Worm (Caenorhabditis elegans) whole organism, L4 larva: ENCODE data around the gene T28D9.4.

ENCODE experiments used
- F26F4.8 ChIP-seq: fragments of 200-800 bp; sonication (Bioruptor generic); conservative IDR thresholded peaks from 2 replicates; pipeline ENCODE4 v1.3.6; 2022; ENCODE audit warnings: missing genetic modification characterization, missing compliant biosample characterization
- T20F7.1 ChIP-seq: fragments of 200-800 bp; sonication (Bioruptor generic); optimal IDR thresholded peaks from 2 replicates; lab custom pipeline; 2018; ENCODE audit warnings: mild to moderate bottlenecking, missing genetic modification characterization, missing compliant biosample characterization
- T26A8.4 ChIP-seq: fragments of 200-800 bp; sonication (Bioruptor generic); IDR thresholded peaks from 2 replicates; pipeline ENCODE4 v1.3.6; 2022; ENCODE audit warnings: missing genetic modification characterization, missing compliant biosample characterization
- Y105C5A.15 ChIP-seq: fragments of 200-800 bp; sonication (Bioruptor generic); IDR thresholded peaks from 2 replicates; pipeline ENCODE4 v1.3.6; 2022; ENCODE audit warnings: missing genetic modification characterization, missing compliant biosample characterization
- Y5F2A.4 ChIP-seq: fragments of 200-800 bp; sonication (Bioruptor generic); optimal IDR thresholded peaks from 2 replicates; lab custom pipeline; 2018; ENCODE audit warnings: mild to moderate bottlenecking, missing genetic modification characterization, missing compliant biosample characterization
- Y75B8A.6 ChIP-seq: fragments of 200-800 bp; sonication (Bioruptor generic); IDR thresholded peaks from 2 replicates; pipeline ENCODE4 v1.3.6; 2022; ENCODE audit warnings: missing genetic modification reagents, missing genetic modification characterization, missing compliant biosample characterization
- aha-1 ChIP-seq: fragments of 150-350 bp; peaks from one replicate; lab custom pipeline; 2014; ENCODE audit warnings: missing biosample characterization, missing genetic modification characterization
- attf-4 ChIP-seq: sonication (generic microtip); optimal IDR thresholded peaks from 3 replicates; lab custom pipeline; 2017; ENCODE audit warnings: missing biosample characterization, missing genetic modification characterization
- ceh-44 ChIP-seq: fragments of 200-800 bp; sonication (Bioruptor generic); IDR thresholded peaks from 2 replicates; pipeline ENCODE4 v1.3.6; 2022; ENCODE audit warnings: missing genetic modification reagents, missing genetic modification characterization, missing compliant biosample characterization
- ceh-82 ChIP-seq: sonication (generic microtip); optimal IDR thresholded peaks from 2 replicates; lab custom pipeline; 2017; ENCODE audit warnings: missing biosample characterization, missing genetic modification characterization
- ces-1 ChIP-seq: fragments of 150-350 bp; sonication (generic microtip); optimal IDR thresholded peaks from 4 replicates; lab custom pipeline; 2014; ENCODE audit warnings: missing biosample characterization, missing genetic modification reagents, missing genetic modification characterization
- daf-16 ChIP-seq, 3 experiments: sonication (generic microtip); optimal IDR thresholded peaks; 2 replicates each; lab custom pipeline; 2016 to 2017; ENCODE audit warnings: missing genetic modification characterization in 3 of 3, missing genetic modification reagents in 3 of 3, mild to moderate bottlenecking in 2 of 3, missing compliant biosample characterization in 2 of 3, missing biosample characterization in 1 of 3, moderate library complexity in 1 of 3
- daf-8 ChIP-seq: fragments of 200-800 bp; sonication (Bioruptor generic); IDR thresholded peaks from 2 replicates; pipeline ENCODE4 v1.3.6; 2022; ENCODE audit warnings: missing genetic modification characterization, missing compliant biosample characterization
- dmd-8 ChIP-seq: fragments of 200-800 bp; sonication (Bioruptor generic); IDR thresholded peaks from 2 replicates; pipeline ENCODE4 v1.3.6; 2022; ENCODE audit warnings: missing genetic modification characterization, missing compliant biosample characterization
- dmd-9 ChIP-seq: fragments of 200-800 bp; sonication (Bioruptor generic); IDR thresholded peaks from 2 replicates; pipeline ENCODE4 v1.3.6; 2022; ENCODE audit warnings: missing genetic modification reagents, missing genetic modification characterization, missing compliant biosample characterization
- dpl-1 ChIP-seq: fragments of 150-350 bp; optimal IDR thresholded peaks from 2 replicates; lab custom pipeline; 2014; ENCODE audit warnings: missing biosample characterization, missing genetic modification reagents, missing genetic modification characterization
- fos-1 ChIP-seq: fragments of 150-350 bp; optimal IDR thresholded peaks from 2 replicates; lab custom pipeline; 2014; ENCODE audit warnings: missing biosample characterization, missing genetic modification characterization
- hlh-30 ChIP-seq: sonication (generic microtip); optimal IDR thresholded peaks from 2 replicates; lab custom pipeline; 2017; ENCODE audit warnings: antibody characterized with exemption, mild to moderate bottlenecking, missing genetic modification characterization, missing compliant biosample characterization; ENCODE audit not compliant: insufficient read depth
- lin-15B ChIP-seq: fragments of 150-350 bp; sonication (generic microtip); optimal IDR thresholded peaks from 3 replicates; lab custom pipeline; 2014; ENCODE audit warnings: missing biosample characterization, missing genetic modification characterization
- lin-29 ChIP-seq: fragments of 200-800 bp; sonication (Bioruptor generic); IDR thresholded peaks from 2 replicates; pipeline ENCODE4 v1.3.6; 2022; ENCODE audit warnings: missing genetic modification reagents, missing genetic modification characterization, missing compliant biosample characterization
- lin-38 ChIP-seq: fragments of 200-800 bp; sonication (Bioruptor generic); IDR thresholded peaks from 2 replicates; pipeline ENCODE4 v1.3.6; 2022; ENCODE audit warnings: missing genetic modification reagents, missing genetic modification characterization, missing compliant biosample characterization
- lir-3 ChIP-seq: sonication (generic microtip); optimal IDR thresholded peaks from 2 replicates; lab custom pipeline; 2016; ENCODE audit warnings: mild to moderate bottlenecking, missing genetic modification characterization, missing compliant biosample characterization
- lsy-2 ChIP-seq, 2 experiments: fragments of 150-350 bp in 1 of 2; sonication (generic microtip) in 1 of 2; optimal IDR thresholded peaks; 2 replicates each; lab custom pipeline; 2014 to 2017; ENCODE audit warnings: missing biosample characterization in 2 of 2, missing genetic modification characterization in 2 of 2
- madf-5 ChIP-seq, 2 experiments: fragments of 200-800 bp; sonication (Bioruptor generic); IDR thresholded peaks; 2 replicates each; pipeline ENCODE4 v1.3.6; 2022; ENCODE audit warnings: missing compliant biosample characterization in 2 of 2, missing genetic modification characterization in 2 of 2
- madf-9 ChIP-seq: fragments of 200-800 bp; sonication (Bioruptor generic); conservative IDR thresholded peaks from 2 replicates; pipeline ENCODE4 v1.3.6; 2022; ENCODE audit warnings: missing genetic modification reagents, missing genetic modification characterization, missing compliant biosample characterization
- mep-1 ChIP-seq: fragments of 150-350 bp; sonication (generic microtip); optimal IDR thresholded peaks from 3 replicates; lab custom pipeline; 2014; ENCODE audit warnings: missing biosample characterization, missing genetic modification characterization
- nhr-102 ChIP-seq: sonication (generic microtip); optimal IDR thresholded peaks from 2 replicates; lab custom pipeline; 2016; ENCODE audit warnings: mild to moderate bottlenecking, missing genetic modification characterization, moderate library complexity, missing compliant biosample characterization
- nhr-11 ChIP-seq: fragments of 150-350 bp; optimal IDR thresholded peaks from 2 replicates; lab custom pipeline; 2014; ENCODE audit warnings: missing biosample characterization, missing genetic modification characterization
- nhr-25 ChIP-seq: sonication (generic microtip); optimal IDR thresholded peaks from 2 replicates; lab custom pipeline; 2017; ENCODE audit warnings: missing genetic modification characterization, mild to moderate bottlenecking, missing compliant biosample characterization, antibody characterized with exemption, moderate library complexity, borderline replicate concordance; ENCODE audit not compliant: insufficient read depth
- nhr-28 ChIP-seq: fragments of 150-350 bp; optimal IDR thresholded peaks from 2 replicates; lab custom pipeline; 2014; ENCODE audit warnings: missing biosample characterization, missing genetic modification characterization
- nhr-41 ChIP-seq: fragments of 200-800 bp; sonication (Bioruptor generic); IDR thresholded peaks from 2 replicates; pipeline ENCODE4 v1.3.6; 2022; ENCODE audit warnings: missing genetic modification reagents, missing genetic modification characterization, missing compliant biosample characterization
- nhr-48 ChIP-seq: sonication (generic microtip); optimal IDR thresholded peaks from 2 replicates; lab custom pipeline; 2016; ENCODE audit warnings: mild to moderate bottlenecking, missing genetic modification characterization, missing compliant biosample characterization
- nhr-6 ChIP-seq: fragments of 150-350 bp; optimal IDR thresholded peaks from 2 replicates; lab custom pipeline; 2014; ENCODE audit warnings: missing biosample characterization, missing genetic modification characterization
- pha-4 ChIP-seq, 2 experiments: fragments of 150-350 bp in 1 of 2; fragments of 200-800 bp in 1 of 2; sonication (Bioruptor generic) in 1 of 2; IDR thresholded peaks in 1 of 2; optimal IDR thresholded peaks in 1 of 2; 2 replicates each; pipeline versions ENCODE4 v1.3.6 to Lab custom; 2014 to 2022; ENCODE audit warnings: missing genetic modification characterization in 2 of 2, missing genetic modification reagents in 2 of 2, missing biosample characterization in 1 of 2, missing compliant biosample characterization in 1 of 2
- pqm-1 ChIP-seq: sonication (generic microtip); optimal IDR thresholded peaks from 2 replicates; lab custom pipeline; 2017; ENCODE audit warnings: missing biosample characterization, missing genetic modification characterization
- rbr-2 ChIP-seq: sonication (generic microtip); optimal IDR thresholded peaks from 2 replicates; lab custom pipeline; 2016; ENCODE audit warnings: missing genotype, missing genetic modification characterization, missing compliant biosample characterization
- sdz-12 ChIP-seq: fragments of 200-800 bp; sonication (Bioruptor generic); optimal IDR thresholded peaks from 2 replicates; lab custom pipeline; 2018; ENCODE audit warnings: mild to moderate bottlenecking, missing genetic modification characterization, missing compliant biosample characterization
- set-16 ChIP-seq: fragments of 200-800 bp; sonication (Bioruptor generic); IDR thresholded peaks from 2 replicates; pipeline ENCODE4 v1.3.6; 2022; ENCODE audit warnings: missing genetic modification reagents, missing genetic modification characterization, missing compliant biosample characterization
- snpc-1.2 ChIP-seq: fragments of 200-800 bp; sonication (Bioruptor generic); IDR thresholded peaks from 2 replicates; pipeline ENCODE4 v1.3.6; 2022; ENCODE audit warnings: missing genetic modification reagents, missing genetic modification characterization, missing compliant biosample characterization
- spr-1 ChIP-seq: sonication (generic microtip); optimal IDR thresholded peaks from 2 replicates; lab custom pipeline; 2016; ENCODE audit warnings: mild to moderate bottlenecking, missing genetic modification characterization, missing compliant biosample characterization
- spr-3 ChIP-seq: fragments of 200-800 bp; sonication (Bioruptor generic); optimal IDR thresholded peaks from 2 replicates; lab custom pipeline; 2018; ENCODE audit warnings: mild to moderate bottlenecking, missing genetic modification characterization, missing compliant biosample characterization
- unc-39 ChIP-seq: sonication (generic microtip); optimal IDR thresholded peaks from 2 replicates; lab custom pipeline; 2017; ENCODE audit warnings: missing biosample characterization, missing genetic modification characterization
- zag-1 ChIP-seq: fragments of 150-350 bp; optimal IDR thresholded peaks from 2 replicates; lab custom pipeline; 2014; ENCODE audit warnings: missing biosample characterization, missing genetic modification characterization
- zfp-3 ChIP-seq: fragments of 200-800 bp; sonication (Bioruptor generic); conservative IDR thresholded peaks from 2 replicates; pipeline ENCODE4 v1.3.6; 2022; ENCODE audit warnings: missing genetic modification reagents, missing genetic modification characterization, missing compliant biosample characterization
- zip-11 ChIP-seq: fragments of 200-800 bp; sonication (Bioruptor generic); IDR thresholded peaks from 2 replicates; pipeline ENCODE4 v1.3.6; 2022; ENCODE audit warnings: missing genetic modification characterization, missing compliant biosample characterization
- ztf-11 ChIP-seq: fragments of 150-350 bp; optimal IDR thresholded peaks from 2 replicates; lab custom pipeline; 2014; ENCODE audit warnings: missing biosample characterization, missing genetic modification characterization
- ztf-7 ChIP-seq: fragments of 150-350 bp; optimal IDR thresholded peaks from 2 replicates; lab custom pipeline; 2014; ENCODE audit warnings: missing biosample characterization, missing genetic modification characterization

Gene T28D9.4

DNA sequence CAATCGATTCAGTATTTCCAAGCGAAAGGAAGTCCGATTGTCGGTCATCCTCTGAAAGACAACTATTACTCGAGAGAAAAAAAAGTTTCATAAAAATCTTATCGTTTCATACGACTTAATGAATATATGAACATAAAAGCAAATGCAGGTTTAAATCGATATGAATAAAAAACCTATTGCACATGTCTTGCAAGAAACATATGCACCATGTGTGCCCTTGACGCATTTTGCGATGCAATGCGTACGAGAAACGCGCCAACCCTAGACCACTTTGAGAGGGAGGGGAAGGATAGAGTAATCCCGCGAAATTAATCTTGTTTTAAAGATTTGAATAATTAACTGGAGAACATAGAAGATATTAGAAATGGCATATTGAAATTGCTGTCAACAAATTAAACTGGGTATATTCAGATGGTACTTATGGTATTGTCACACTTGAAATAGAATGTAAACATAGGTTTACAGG is 23.4 kb upstream of the T28D9.4 start, which contains the start of gene atg-16.2 (continued):
- TF ChIP-seq nhr-11 (tag; lab: Kevin White, UChicago) (peak; percentile 42), Y5F2A.4 (no peak), zfp-3 (GFP tag; lab: Robert Waterston, UW) (no peak), dmd-9 (GFP tag; lab: Robert Waterston, UW) (no peak), pqm-1 (no peak), daf-16 (GFP tag; optimal IDR thresholded peaks at IDR 0.05; lab: Kevin White, UChicago) (no peak), daf-16 (tag; optimal IDR thresholded peaks at IDR 0.05; lab: Kevin White, UChicago) (no peak), zag-1 (tag; lab: Kevin White, UChicago) (no peak), nhr-6 (tag; lab: Kevin White, UChicago) (peak; percentile 47), set-16 (GFP tag; lab: Robert Waterston, UW) (no peak), attf-4 (tag; lab: Kevin White, UChicago) (no peak), spr-3 (GFP tag; lab: Kevin White, UChicago) (no peak), nhr-28 (tag; lab: Kevin White, UChicago) (peak; percentile 71), nhr-48 (tag; lab: Kevin White, UChicago) (no peak), F26F4.8 (GFP tag; lab: Robert Waterston, UW) (no peak), lin-15B (tag; lab: Kevin White, UChicago) (no peak), snpc-1.2 (GFP tag; lab: Robert Waterston, UW) (no peak), lin-29 (GFP tag; lab: Robert Waterston, UW) (no peak), unc-39 (no peak), dmd-8 (GFP tag; lab: Robert Waterston, UW) (no peak), sdz-12 (GFP tag; lab: Kevin White, UChicago) (no peak), ces-1 (GFP tag; lab: Kevin White, UChicago) (no peak), T20F7.1 (GFP tag; lab: Kevin White, UChicago) (peak; percentile 38), dpl-1 (GFP tag; lab: Kevin White, UChicago) (peak; percentile 54), pha-4 (GFP tag; IDR thresholded peaks at IDR 0.05; lab: Robert Waterston, UW) (no peak), pha-4 (tag; optimal IDR thresholded peaks at IDR 0.05; lab: Kevin White, UChicago) (peak; percentile 67), fos-1 (tag; lab: Kevin White, UChicago) (no peak), mep-1 (tag; lab: Kevin White, UChicago) (no peak)

DNA sequence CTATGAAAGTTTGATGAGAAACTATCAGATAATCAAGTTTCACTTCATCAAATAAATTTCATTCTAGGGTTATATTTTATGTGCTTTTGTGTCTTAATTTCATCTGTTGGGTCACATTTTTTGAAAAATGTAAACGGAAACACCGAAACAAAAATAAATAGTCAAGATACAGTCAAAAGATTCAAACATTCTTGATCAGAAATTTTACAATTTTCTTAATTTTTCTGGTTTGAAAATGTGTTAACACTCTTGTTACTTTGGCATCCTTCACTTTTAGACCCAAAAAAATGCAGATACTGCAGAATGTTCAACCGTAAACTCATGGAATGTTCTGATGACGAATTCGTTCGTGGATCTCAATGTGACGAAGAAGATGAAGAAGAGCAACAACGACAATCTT is 22.1 kb upstream of the T28D9.4 start, which contains the start of gene aptf-1:
Gene aptf-1, plus strand, starts transcription at position 301 of the 400 bp plus-strand sequence.
- TF ChIP-seq nhr-25 (tag; lab: Kevin White, UChicago) (no peak), Y75B8A.6 (GFP tag; lab: Robert Waterston, UW) (no peak), hlh-30 (no peak), daf-8 (no peak), snpc-1.2 (GFP tag; lab: Robert Waterston, UW) (no peak), ceh-82 (tag; lab: Kevin White, UChicago) (no peak), ces-1 (GFP tag; lab: Kevin White, UChicago) (no peak), ceh-44 (no peak)
- TF ChIP-seq, all 104 proteins: peak for 0

DNA sequence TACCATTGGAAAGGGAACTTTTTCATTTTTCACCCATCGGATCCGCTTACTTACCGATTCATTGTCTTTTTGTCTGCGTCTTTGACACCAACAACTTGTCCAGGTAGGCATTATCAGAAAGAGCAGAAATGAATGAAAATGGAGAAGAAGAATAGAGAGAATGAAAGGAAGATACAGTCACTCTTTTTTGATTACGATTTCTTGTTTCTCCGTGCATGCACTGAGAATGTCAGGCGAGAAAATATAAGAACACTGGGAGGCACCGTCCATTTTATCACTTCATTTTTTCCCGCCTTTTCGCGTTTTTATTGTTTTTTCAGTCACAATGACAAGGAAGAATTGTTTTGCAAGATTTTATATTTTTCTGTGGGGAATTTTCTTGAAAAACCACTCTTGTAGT is 7.4 kb upstream of the T28D9.4 start:
- TF ChIP-seq zip-11 = no peak
- TF ChIP-seq dmd-8 (GFP tag; lab: Robert Waterston, UW) = no peak
- no peak for TF ChIP-seq madf-9 (GFP tag; lab: Robert Waterston, UW)
- no peak for TF ChIP-seq lsy-2 (tag; optimal IDR thresholded peaks at IDR 0.05; lab: Kevin White, UChicago)
- TF ChIP-seq Y105C5A.15 = no peak
- peak; percentile 39 for TF ChIP-seq pqm-1
- no peak for TF ChIP-seq nhr-102 (tag; lab: Kevin White, UChicago)
- no peak for TF ChIP-seq lin-38 (GFP tag; lab: Robert Waterston, UW)
- peak; percentile 34 for TF ChIP-seq nhr-28 (tag; lab: Kevin White, UChicago)
- no peak for TF ChIP-seq lin-29 (GFP tag; lab: Robert Waterston, UW)
- TF ChIP-seq ceh-82 (tag; lab: Kevin White, UChicago) = no peak
- no peak for TF ChIP-seq madf-5 (GFP tag; IDR thresholded peaks at IDR 0.05; lab: Robert Waterston, UW)
- TF ChIP-seq daf-16 (GFP tag; optimal IDR thresholded peaks at IDR 0.05; lab: Kevin White, UChicago) = no peak
- TF ChIP-seq daf-16 (tag; optimal IDR thresholded peaks at IDR 0.05; lab: Kevin White, UChicago) = no peak
- TF ChIP-seq lir-3 = no peak
- TF ChIP-seq ztf-7 = no peak
- no peak for TF ChIP-seq spr-1 (tag; lab: Kevin White, UChicago)
- TF ChIP-seq nhr-41 = no peak
- no peak for TF ChIP-seq T26A8.4 (GFP tag; lab: Robert Waterston, UW)
- TF ChIP-seq rbr-2 = no peak
- TF ChIP-seq aha-1 (tag; lab: Kevin White, UChicago) = peak; percentile 82
- TF ChIP-seq ztf-11 (tag; lab: Kevin White, UChicago) = no peak
